Worm (Caenorhabditis elegans) whole organism, young adult: Measurements from ENCODE around the gene cyp-34A10.

Experiments
- B0261.1 ChIP-seq: sonication (generic microtip); optimal IDR thresholded peaks from 2 replicates; lab custom pipeline; 2016; ENCODE audit warnings: mild to moderate bottlenecking, missing genetic modification characterization, moderate library complexity, missing compliant biosample characterization
- B0336.3 ChIP-seq: fragments of 200-800 bp; sonication (Bioruptor generic); IDR thresholded peaks from 2 replicates; pipeline ENCODE4 v1.3.6; 2022; ENCODE audit warnings: missing genetic modification characterization, missing compliant biosample characterization
- F10E7.11 ChIP-seq: sonication (generic microtip); optimal IDR thresholded peaks from 2 replicates; lab custom pipeline; 2017; ENCODE audit warnings: mild to moderate bottlenecking, missing genetic modification characterization, moderate library complexity, missing compliant biosample characterization
- F33H1.4 ChIP-seq: fragments of 200-800 bp; sonication (Bioruptor generic); IDR thresholded peaks from 2 replicates; pipeline ENCODE4 v1.3.6; 2022; ENCODE audit warnings: missing genetic modification reagents, missing genetic modification characterization, missing compliant biosample characterization
- F39B2.1 ChIP-seq: fragments of 200-800 bp; sonication (Bioruptor generic); IDR thresholded peaks from 2 replicates; pipeline ENCODE4 v1.3.6; 2022; ENCODE audit warnings: missing genetic modification reagents, missing genetic modification characterization, missing compliant biosample characterization
- F52B5.7 ChIP-seq: sonication (generic microtip); optimal IDR thresholded peaks from 2 replicates; lab custom pipeline; 2016; ENCODE audit warnings: mild to moderate bottlenecking, missing genetic modification characterization, missing compliant biosample characterization
- K11D2.4 ChIP-seq: fragments of 200-800 bp; sonication (Bioruptor generic); IDR thresholded peaks from 2 replicates; pipeline ENCODE4 v1.3.6; 2022; ENCODE audit warnings: missing genetic modification reagents, missing genetic modification characterization, missing compliant biosample characterization
- K12H6.12 ChIP-seq: fragments of 200-800 bp; sonication (Bioruptor generic); optimal IDR thresholded peaks from 2 replicates; lab custom pipeline; 2018; ENCODE audit warnings: mild to moderate bottlenecking, missing genetic modification characterization, missing compliant biosample characterization
- Y53F4B.3 ChIP-seq: fragments of 200-800 bp; sonication (Bioruptor generic); IDR thresholded peaks from 2 replicates; pipeline ENCODE4 v1.3.6; 2022; ENCODE audit warnings: missing genetic modification reagents, missing genetic modification characterization, missing compliant biosample characterization
- Y53G8AR.9 ChIP-seq: fragments of 200-800 bp; sonication (Bioruptor generic); conservative IDR thresholded peaks from 2 replicates; pipeline ENCODE4 v1.3.6; 2022; ENCODE audit warnings: missing genetic modification reagents, missing genetic modification characterization, missing compliant biosample characterization
- Y56A3A.18 ChIP-seq: fragments of 200-800 bp; sonication (Bioruptor generic); IDR thresholded peaks from 2 replicates; pipeline ENCODE4 v1.3.6; 2022; ENCODE audit warnings: missing genetic modification reagents, missing genetic modification characterization, missing compliant biosample characterization
- Y67H2A.10 ChIP-seq: fragments of 200-800 bp; sonication (Bioruptor generic); conservative IDR thresholded peaks from 2 replicates; pipeline ENCODE4 v1.3.6; 2022; ENCODE audit warnings: missing genetic modification reagents, missing genetic modification characterization, missing compliant biosample characterization
- Y79H2A.3 ChIP-seq: fragments of 200-800 bp; sonication (Bioruptor generic); conservative IDR thresholded peaks from 2 replicates; pipeline ENCODE4 v1.3.6; 2022; ENCODE audit warnings: missing genetic modification reagents, missing genetic modification characterization, missing compliant biosample characterization
- atf-7 ChIP-seq: sonication (generic microtip); optimal IDR thresholded peaks from 2 replicates; lab custom pipeline; 2017; ENCODE audit warnings: mild to moderate bottlenecking, missing genetic modification characterization, missing compliant biosample characterization
- athp-1 ChIP-seq: sonication (generic microtip); optimal IDR thresholded peaks from 2 replicates; lab custom pipeline; 2017; ENCODE audit warnings: mild to moderate bottlenecking, missing genetic modification characterization, missing compliant biosample characterization
- bed-2 ChIP-seq: fragments of 200-800 bp; sonication (Bioruptor generic); IDR thresholded peaks from 2 replicates; pipeline ENCODE4 v1.3.6; 2022; ENCODE audit warnings: missing genetic modification reagents, missing genetic modification characterization, missing compliant biosample characterization
- ceh-40 ChIP-seq: fragments of 200-800 bp; sonication (Bioruptor generic); IDR thresholded peaks from 2 replicates; pipeline ENCODE4 v1.3.6; 2022; ENCODE audit warnings: missing genetic modification characterization, missing compliant biosample characterization
- ceh-79 ChIP-seq: sonication (generic microtip); optimal IDR thresholded peaks from 2 replicates; lab custom pipeline; 2017; ENCODE audit warnings: mild to moderate bottlenecking, missing genetic modification characterization, missing compliant biosample characterization
- egl-18 ChIP-seq: fragments of 200-800 bp; sonication (Bioruptor generic); IDR thresholded peaks from 2 replicates; pipeline ENCODE4 v1.3.6; 2022; ENCODE audit warnings: missing genetic modification reagents, missing genetic modification characterization, missing compliant biosample characterization
- ekl-4 ChIP-seq: fragments of 200-800 bp; sonication (Bioruptor generic); IDR thresholded peaks from 2 replicates; pipeline ENCODE4 v1.3.6; 2022; ENCODE audit warnings: missing genetic modification reagents, missing genetic modification characterization, missing compliant biosample characterization
- gei-17 ChIP-seq: fragments of 200-800 bp; sonication (Bioruptor generic); optimal IDR thresholded peaks from 2 replicates; lab custom pipeline; 2018; ENCODE audit warnings: mild to moderate bottlenecking, missing genetic modification characterization, missing compliant biosample characterization
- hlh-12 ChIP-seq: sonication (generic microtip); optimal IDR thresholded peaks from 2 replicates; lab custom pipeline; 2016; ENCODE audit warnings: missing genetic modification characterization, missing compliant biosample characterization
- hmg-20 ChIP-seq: fragments of 200-800 bp; sonication (Bioruptor generic); IDR thresholded peaks from 2 replicates; pipeline ENCODE4 v1.3.6; 2022; ENCODE audit warnings: missing genetic modification reagents, missing genetic modification characterization, missing compliant biosample characterization
- lag-1 ChIP-seq: fragments of 200-800 bp; sonication (Bioruptor generic); IDR thresholded peaks from 2 replicates; pipeline ENCODE4 v1.3.6; 2022; ENCODE audit warnings: missing genetic modification reagents, missing genetic modification characterization, missing compliant biosample characterization
- let-526 ChIP-seq: fragments of 200-800 bp; sonication (Bioruptor generic); IDR thresholded peaks from 2 replicates; pipeline ENCODE4 v1.3.6; 2022; ENCODE audit warnings: missing genetic modification reagents, missing genetic modification characterization, missing compliant biosample characterization
- lir-1 ChIP-seq: fragments of 200-800 bp; sonication (Bioruptor generic); conservative IDR thresholded peaks from 2 replicates; pipeline ENCODE4 v1.3.6; 2022; ENCODE audit warnings: missing genetic modification reagents, missing genetic modification characterization, missing compliant biosample characterization
- lsy-27 ChIP-seq: sonication (generic microtip); optimal IDR thresholded peaks from 2 replicates; lab custom pipeline; 2017; ENCODE audit warnings: missing genetic modification characterization, mild to moderate bottlenecking, missing compliant biosample characterization, antibody characterized with exemption, missing genotype, borderline replicate concordance; ENCODE audit not compliant: insufficient read depth
- madf-10 ChIP-seq: sonication (generic microtip); optimal IDR thresholded peaks from 2 replicates; lab custom pipeline; 2016; ENCODE audit warnings: mild to moderate bottlenecking, missing genetic modification characterization, missing compliant biosample characterization
- madf-8 ChIP-seq: fragments of 200-800 bp; sonication (Bioruptor generic); conservative IDR thresholded peaks from 2 replicates; pipeline ENCODE4 v1.3.6; 2022; ENCODE audit warnings: missing genetic modification reagents, missing genetic modification characterization, missing compliant biosample characterization
- mes-4 ChIP-seq: sonication (generic microtip); optimal IDR thresholded peaks from 2 replicates; lab custom pipeline; 2016; ENCODE audit warnings: missing genotype, missing genetic modification characterization, missing compliant biosample characterization
- nfyb-1 ChIP-seq: fragments of 200-800 bp; sonication (Bioruptor generic); IDR thresholded peaks from 2 replicates; pipeline ENCODE4 v1.3.6; 2022; ENCODE audit warnings: missing genetic modification reagents, missing genetic modification characterization, missing compliant biosample characterization
- nhr-27 ChIP-seq: fragments of 200-800 bp; sonication (Bioruptor generic); optimal IDR thresholded peaks from 2 replicates; lab custom pipeline; 2018; ENCODE audit warnings: mild to moderate bottlenecking, missing genetic modification characterization, moderate library complexity, missing compliant biosample characterization
- nhr-90 ChIP-seq: sonication (generic microtip); optimal IDR thresholded peaks from 2 replicates; lab custom pipeline; 2016; ENCODE audit warnings: missing genotype, mild to moderate bottlenecking, missing genetic modification characterization, missing compliant biosample characterization
- pha-4 ChIP-seq: fragments of 150-350 bp; sonication (generic microtip); optimal IDR thresholded peaks from 2 replicates; lab custom pipeline; 2014; ENCODE audit warnings: missing biosample characterization, missing genetic modification reagents, missing genetic modification characterization
- rec-8 ChIP-seq, 2 experiments: sonication (generic microtip); optimal IDR thresholded peaks; 2 replicates each; lab custom pipeline; 2016; ENCODE audit warnings: mild to moderate bottlenecking in 2 of 2, missing genetic modification characterization in 2 of 2, missing genetic modification reagents in 2 of 2, missing genotype in 2 of 2, missing biosample characterization in 1 of 2, missing compliant biosample characterization in 1 of 2, moderate library complexity in 1 of 2
- repo-1 ChIP-seq: sonication (generic microtip); optimal IDR thresholded peaks from 2 replicates; lab custom pipeline; 2017; ENCODE audit warnings: mild to moderate bottlenecking, missing genetic modification characterization, missing compliant biosample characterization
- rpc-1 ChIP-seq, 2 experiments: fragments of 150-350 bp in 1 of 2; sonication (generic microtip) in 1 of 2; optimal IDR thresholded peaks; 2 replicates each; lab custom pipeline; 2014 to 2018; ENCODE audit warnings: missing biosample characterization in 1 of 2, missing genetic modification characterization in 1 of 2, missing genetic modification reagents in 1 of 2, missing genotype in 1 of 2
- sea-2 ChIP-seq: fragments of 200-800 bp; sonication (Bioruptor generic); IDR thresholded peaks from 2 replicates; pipeline ENCODE4 v1.3.6; 2022; ENCODE audit warnings: missing genetic modification characterization, missing compliant biosample characterization
- snpc-1.1 ChIP-seq: sonication (generic microtip); optimal IDR thresholded peaks from 2 replicates; lab custom pipeline; 2017; ENCODE audit warnings: missing genetic modification characterization, mild to moderate bottlenecking, missing compliant biosample characterization, antibody characterized with exemption, moderate library complexity, missing genotype, missing genetic modification reagents; ENCODE audit not compliant: insufficient read depth
- snpc-4 ChIP-seq, 5 experiments: fragments of 150-350 bp in 1 of 5; sonication (generic microtip) in 4 of 5; optimal IDR thresholded peaks; 2 replicates each; lab custom pipeline; 2014 to 2018; ENCODE audit warnings: missing genetic modification characterization in 5 of 5, missing biosample characterization in 3 of 5, antibody characterized with exemption in 2 of 5, mild to moderate bottlenecking in 2 of 5, missing compliant biosample characterization in 2 of 5, missing genotype in 2 of 5, moderate library complexity in 2 of 5, missing genetic modification reagents in 1 of 5
- tlf-1 ChIP-seq: fragments of 200-800 bp; sonication (Bioruptor generic); optimal IDR thresholded peaks from 2 replicates; lab custom pipeline; 2018; ENCODE audit warnings: mild to moderate bottlenecking, missing genetic modification characterization, missing compliant biosample characterization
- zfh-2 ChIP-seq: fragments of 200-800 bp; sonication (Bioruptor generic); conservative IDR thresholded peaks from 2 replicates; pipeline ENCODE4 v1.3.6; 2022; ENCODE audit warnings: missing genetic modification reagents, missing genetic modification characterization, missing compliant biosample characterization

The cyp-34A10 gene

DNA sequence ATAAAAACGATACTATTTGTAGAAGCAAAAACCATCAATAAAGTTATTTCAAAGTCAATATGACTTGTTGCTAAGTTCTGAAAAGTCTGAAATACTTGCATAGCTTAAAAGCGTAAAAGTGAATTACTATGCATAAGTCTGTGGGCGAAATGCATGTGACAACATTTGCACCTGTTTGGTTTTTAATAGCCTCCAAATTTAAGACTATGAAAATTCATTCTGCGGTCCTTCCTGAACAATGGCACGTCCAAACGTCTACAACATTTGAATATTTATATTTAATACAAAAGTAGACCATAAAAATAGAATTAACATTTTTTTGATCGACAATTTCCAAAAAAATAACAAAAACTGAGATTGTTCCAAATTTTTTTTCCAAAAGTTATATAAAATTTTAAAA lies 49.0 kb upstream of the cyp-34A10 start, which contains the start of gene K09D9.14:
Gene K09D9.14, minus strand, starts transcription at position 101 of the 400 bp plus-strand sequence.
- no peak for TF ChIP-seq madf-8 (GFP tag; lab: Robert Waterston, UW)
- TF ChIP-seq athp-1 = no peak
- no peak for TF ChIP-seq rec-8 (tag; optimal IDR thresholded peaks at IDR 0.05; lab: Kevin White, UChicago)
- no peak for TF ChIP-seq nfyb-1 (GFP tag; lab: Robert Waterston, UW)
- TF ChIP-seq K12H6.12 (tag; lab: Kevin White, UChicago) = no peak
- TF ChIP-seq Y79H2A.3 (GFP tag; lab: Robert Waterston, UW) = no peak
- TF ChIP-seq ceh-79 (tag; lab: Kevin White, UChicago) = no peak
- TF ChIP-seq lag-1 = no peak
- TF ChIP-seq nhr-27 (tag; lab: Kevin White, UChicago) = no peak
- TF ChIP-seq snpc-4 (GFP tag; optimal IDR thresholded peaks at IDR 0.05; lab: Kevin White, UChicago) = no peak
- TF ChIP-seq snpc-4 (tag; optimal IDR thresholded peaks at IDR 0.05; lab: Kevin White, UChicago) = no peak
- TF ChIP-seq B0261.1 (tag; lab: Kevin White, UChicago) = no peak
- TF ChIP-seq K11D2.4 (GFP tag; lab: Robert Waterston, UW) = no peak
- TF ChIP-seq egl-18 (GFP tag; lab: Robert Waterston, UW) = no peak
- no peak for TF ChIP-seq repo-1
- no peak for TF ChIP-seq snpc-1.1 (tag; lab: Kevin White, UChicago)
- no peak for TF ChIP-seq lsy-27
- TF ChIP-seq zfh-2 = no peak
- no peak for TF ChIP-seq hmg-20 (GFP tag; lab: Robert Waterston, UW)
- TF ChIP-seq, all 124 proteins: peak for 0

- TF ChIP-seq let-526 (GFP tag; lab: Robert Waterston, UW) = no peak
These were observed 46.4 kb upstream of the cyp-34A10 start, which contains the start of gene K09D9.3 for ce11 chrV:4019188-4019587. Gene K09D9.3 (plus strand): TSS chrV:4019488.

- TF ChIP-seq athp-1 (no peak), Y53F4B.3 (GFP tag; lab: Robert Waterston, UW) (no peak), madf-10 (tag; lab: Kevin White, UChicago) (no peak), ceh-40 (no peak), atf-7 (tag; lab: Kevin White, UChicago) (no peak), ekl-4 (no peak), sea-2 (GFP tag; lab: Robert Waterston, UW) (no peak), rpc-1 (optimal IDR thresholded peaks at IDR 0.05; lab: Kevin White, UChicago) (no peak), rpc-1 (tag; optimal IDR thresholded peaks at IDR 0.05; lab: Kevin White, UChicago) (no peak), F10E7.11 (tag; lab: Kevin White, UChicago) (no peak), lir-1 (GFP tag; lab: Robert Waterston, UW) (no peak)
These were observed 45.8 kb upstream of the cyp-34A10 start for ce11 chrV:4018591-4018990.

DNA sequence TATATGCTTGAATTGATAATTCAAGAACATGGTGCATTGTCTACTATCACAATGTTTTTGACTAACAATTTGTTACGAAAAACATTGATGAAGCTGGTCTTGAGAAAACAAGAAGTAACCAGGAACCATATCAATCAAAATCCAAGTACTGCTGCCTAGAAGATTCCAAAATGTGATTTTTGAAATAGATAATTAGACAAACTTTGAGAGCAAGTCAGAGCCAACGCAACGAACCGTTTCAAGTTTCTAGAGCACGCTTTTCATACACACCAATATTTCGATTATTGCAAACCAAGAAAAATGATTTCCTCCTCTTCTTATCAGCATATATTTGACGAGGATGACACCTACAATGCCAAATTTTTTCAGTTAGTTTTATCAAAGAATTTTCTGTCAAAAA lies 44.0 kb upstream of the cyp-34A10 start, which contains the start of gene srw-89:
Gene srw-89, plus strand, starts transcription at position 301 of the 400 bp plus-strand sequence.
- TF ChIP-seq hlh-12 (tag; lab: Kevin White, UChicago) (no peak), F52B5.7 (tag; lab: Kevin White, UChicago) (no peak), bed-2 (GFP tag; lab: Robert Waterston, UW) (no peak), Y53G8AR.9 (GFP tag; lab: Robert Waterston, UW) (no peak), Y53F4B.3 (GFP tag; lab: Robert Waterston, UW) (no peak), nhr-90 (tag; lab: Kevin White, UChicago) (no peak), Y56A3A.18 (GFP tag; lab: Robert Waterston, UW) (no peak), nfyb-1 (GFP tag; lab: Robert Waterston, UW) (no peak), F39B2.1 (no peak), pha-4 (tag; lab: Kevin White, UChicago) (no peak), tlf-1 (GFP tag; lab: Kevin White, UChicago) (no peak), B0336.3 (GFP tag; lab: Robert Waterston, UW) (no peak), hmg-20 (GFP tag; lab: Robert Waterston, UW) (no peak), Y67H2A.10 (GFP tag; lab: Robert Waterston, UW) (no peak), rpc-1 (optimal IDR thresholded peaks at IDR 0.05; lab: Kevin White, UChicago) (no peak), rpc-1 (tag; optimal IDR thresholded peaks at IDR 0.05; lab: Kevin White, UChicago) (no peak), F33H1.4 (GFP tag; lab: Robert Waterston, UW) (no peak), athp-1 (no peak), gei-17 (GFP tag; lab: Kevin White, UChicago) (no peak), mes-4 (no peak), snpc-4 (GFP tag; optimal IDR thresholded peaks at IDR 0.05; lab: Kevin White, UChicago) (no peak), snpc-4 (tag; optimal IDR thresholded peaks at IDR 0.05; lab: Kevin White, UChicago) (no peak)
- TF ChIP-seq, all 124 proteins: peak for 0
